Fruit fly (Drosophila melanogaster) whole organism, embryonic: ENCODE results near the gene CG4702.

Experiments
- CG10147 ChIP-seq: fragments of 200-800 bp; sonication (Bioruptor generic); optimal IDR thresholded peaks from 2 replicates; lab custom pipeline; 2019; ENCODE audit warnings: missing biosample characterization, mild to moderate bottlenecking, missing genetic modification characterization, moderate library complexity
- CG10274 ChIP-seq: fragments of 200-800 bp; sonication (Bioruptor generic); optimal IDR thresholded peaks from 3 replicates; lab custom pipeline; 2017; ENCODE audit warnings: missing biosample characterization, mild to moderate bottlenecking, missing genetic modification characterization
- CG10462 ChIP-seq: fragments of 200-800 bp; sonication (Bioruptor generic); optimal IDR thresholded peaks from 2 replicates; lab custom pipeline; 2016; ENCODE audit warnings: missing biosample characterization, missing genetic modification characterization
- CG11247 ChIP-seq: fragments of 200-800 bp; sonication (Bioruptor generic); IDR thresholded peaks from 2 replicates; pipeline ENCODE4 v1.3.6; 2022; ENCODE audit warnings: missing biosample characterization, missing genetic modification characterization
- CG11504 ChIP-seq: fragments of 200-800 bp; sonication (Bioruptor generic); optimal IDR thresholded peaks from 3 replicates; lab custom pipeline; 2019; ENCODE audit warnings: missing biosample characterization, mild to moderate bottlenecking, missing genetic modification characterization, moderate library complexity
- CG11560 ChIP-seq: fragments of 200-800 bp; sonication (Bioruptor generic); IDR thresholded peaks from 3 replicates; pipeline ENCODE4 v1.3.6; 2022; ENCODE audit warnings: missing biosample characterization, missing genetic modification characterization
- CG12155 ChIP-seq: fragments of 200-800 bp; sonication (Bioruptor generic); optimal IDR thresholded peaks from 3 replicates; lab custom pipeline; 2016; ENCODE audit warnings: missing biosample characterization, missing genetic modification characterization
- CG13123 ChIP-seq: fragments of 200-800 bp; sonication (Bioruptor generic); optimal IDR thresholded peaks from 2 replicates; lab custom pipeline; 2016; ENCODE audit warnings: missing biosample characterization, missing genetic modification characterization
- CG13624 ChIP-seq: fragments of 200-800 bp; sonication (Bioruptor generic); optimal IDR thresholded peaks from 2 replicates; lab custom pipeline; 2016; ENCODE audit warnings: missing biosample characterization, missing genetic modification characterization
- CG14710 ChIP-seq: fragments of 200-800 bp; sonication (Bioruptor generic); optimal IDR thresholded peaks from 3 replicates; lab custom pipeline; 2019; ENCODE audit warnings: missing biosample characterization, mild to moderate bottlenecking, missing genetic modification characterization, moderate library complexity
- CG15696 ChIP-seq: fragments of 200-800 bp; sonication (Bioruptor generic); optimal IDR thresholded peaks from 2 replicates; lab custom pipeline; 2019; ENCODE audit warnings: missing biosample characterization, mild to moderate bottlenecking, missing genetic modification characterization, moderate library complexity
- CG17612 ChIP-seq: fragments of 200-800 bp; sonication (Bioruptor generic); IDR thresholded peaks from 2 replicates; pipeline ENCODE4 v1.3.6; 2022; ENCODE audit warnings: missing biosample characterization, missing genetic modification characterization
- CG30403 ChIP-seq: fragments of 200-800 bp; sonication (Bioruptor generic); optimal IDR thresholded peaks from 3 replicates; lab custom pipeline; 2016; ENCODE audit warnings: missing biosample characterization, missing genetic modification characterization
- CG4730 ChIP-seq: fragments of 200-800 bp; sonication (Bioruptor generic); IDR thresholded peaks from 2 replicates; pipeline ENCODE4 v1.3.6; 2022; ENCODE audit warnings: missing biosample characterization, missing genetic modification characterization
- CG5245 ChIP-seq: fragments of 200-800 bp; sonication (Bioruptor generic); optimal IDR thresholded peaks from 3 replicates; lab custom pipeline; 2016; ENCODE audit warnings: missing biosample characterization, missing genetic modification characterization
- CG6175 ChIP-seq: fragments of 200-800 bp; sonication (Bioruptor generic); IDR thresholded peaks from 3 replicates; pipeline ENCODE4 v1.3.6; 2022; ENCODE audit warnings: missing biosample characterization, missing genetic modification characterization
- CG6683 ChIP-seq: fragments of 200-800 bp; sonication (Bioruptor generic); optimal IDR thresholded peaks from 2 replicates; lab custom pipeline; 2017; ENCODE audit warnings: missing biosample characterization, mild to moderate bottlenecking, missing genetic modification characterization, missing genetic modification reagents
- CG6689 ChIP-seq: fragments of 200-800 bp; sonication (Bioruptor generic); IDR thresholded peaks from 2 replicates; pipeline ENCODE4 v1.3.6; 2022; ENCODE audit warnings: missing biosample characterization, missing genetic modification characterization
- CG7839 ChIP-seq: fragments of 200-800 bp; sonication (Bioruptor generic); optimal IDR thresholded peaks from 3 replicates; lab custom pipeline; 2018; ENCODE audit warnings: missing biosample characterization, mild to moderate bottlenecking, missing genetic modification characterization, moderate library complexity
- CG8478 ChIP-seq: fragments of >200 bp; optimal IDR thresholded peaks from 2 replicates; lab custom pipeline; 2018
- Dip3 ChIP-seq: fragments of 200-800 bp; sonication (Bioruptor generic); optimal IDR thresholded peaks from 3 replicates; lab custom pipeline; 2016; ENCODE audit warnings: missing biosample characterization, missing genetic modification characterization
- Fer1 ChIP-seq: fragments of 200-800 bp; sonication (Bioruptor generic); optimal IDR thresholded peaks from 2 replicates; lab custom pipeline; 2017; ENCODE audit warnings: missing biosample characterization, mild to moderate bottlenecking, missing genetic modification characterization
- GATAe ChIP-seq: fragments of 200-800 bp; sonication (Bioruptor generic); conservative IDR thresholded peaks from 2 replicates; pipeline ENCODE4 v1.3.6; 2022; ENCODE audit warnings: missing biosample characterization, missing genetic modification characterization
- HLH3B ChIP-seq: fragments of 200-800 bp; sonication (Bioruptor generic); IDR thresholded peaks from 2 replicates; pipeline ENCODE4 v1.3.6; 2022; ENCODE audit warnings: missing biosample characterization, missing genetic modification characterization
- Hey ChIP-seq: fragments of 200-800 bp; sonication (Bioruptor generic); optimal IDR thresholded peaks from 3 replicates; lab custom pipeline; 2018; ENCODE audit warnings: missing biosample characterization, mild to moderate bottlenecking, missing genetic modification characterization
- Hr51 ChIP-seq, 2 experiments: fragments of 200-800 bp; sonication (Bioruptor generic); optimal IDR thresholded peaks; 2 replicates in 1 of 2; 3 replicates in 1 of 2; lab custom pipeline; 2016 to 2018; ENCODE audit warnings: missing biosample characterization in 2 of 2, missing genetic modification characterization in 2 of 2, mild to moderate bottlenecking in 1 of 2, moderate library complexity in 1 of 2
- Lim3 ChIP-seq: fragments of 200-800 bp; sonication (Bioruptor generic); IDR thresholded peaks from 2 replicates; pipeline ENCODE4 v1.3.6; 2022; ENCODE audit warnings: missing biosample characterization, missing genetic modification characterization
- Poxn ChIP-seq: fragments of 200-800 bp; sonication (Bioruptor generic); IDR thresholded peaks from 2 replicates; pipeline ENCODE4 v1.3.6; 2022; ENCODE audit warnings: missing biosample characterization, missing genetic modification characterization
- Side ChIP-seq: fragments of 200-800 bp; sonication (Bioruptor generic); optimal IDR thresholded peaks from 2 replicates; lab custom pipeline; 2016; ENCODE audit warnings: missing biosample characterization, missing genetic modification characterization
- Stat92E ChIP-seq, 3 experiments: fragments of >200 bp in 2 of 3; fragments of 200-800 bp in 1 of 3; sonication (Bioruptor generic) in 1 of 3; optimal IDR thresholded peaks; 2 replicates each; lab custom pipeline; 2017 to 2019; ENCODE audit warnings: missing biosample characterization in 3 of 3, missing genetic modification characterization in 3 of 3, mild to moderate bottlenecking in 1 of 3, moderate library complexity in 1 of 3
- TFAM ChIP-seq: fragments of 200-800 bp; sonication (Bioruptor generic); optimal IDR thresholded peaks from 2 replicates; lab custom pipeline; 2017; ENCODE audit warnings: missing biosample characterization, missing genetic modification characterization, inconsistent platforms
- YL-1 ChIP-seq: fragments of 200-800 bp; sonication (Bioruptor generic); optimal IDR thresholded peaks from 3 replicates; lab custom pipeline; 2017; ENCODE audit warnings: missing biosample characterization, mild to moderate bottlenecking, missing genetic modification characterization
- amos ChIP-seq: fragments of 200-800 bp; sonication (Bioruptor generic); IDR thresholded peaks from 2 replicates; pipeline ENCODE4 v1.3.6; 2022; ENCODE audit warnings: missing biosample characterization, missing genetic modification characterization; ENCODE audit not compliant: partially characterized antibody
- bbx ChIP-seq: fragments of 200-800 bp; sonication (Bioruptor generic); IDR thresholded peaks from 2 replicates; pipeline ENCODE4 v1.3.6; 2022; ENCODE audit warnings: missing biosample characterization, missing genetic modification characterization; ENCODE audit not compliant: partially characterized antibody
- emc ChIP-seq: fragments of 200-800 bp; sonication (Bioruptor generic); optimal IDR thresholded peaks from 2 replicates; lab custom pipeline; 2016; ENCODE audit warnings: missing biosample characterization, missing genetic modification characterization
- gcm ChIP-seq: fragments of 200-800 bp; sonication (Bioruptor generic); optimal IDR thresholded peaks from 2 replicates; lab custom pipeline; 2019; ENCODE audit warnings: missing biosample characterization, mild to moderate bottlenecking, missing genetic modification characterization, moderate library complexity
- gcm2 ChIP-seq: fragments of 200-800 bp; sonication (Bioruptor generic); optimal IDR thresholded peaks from 2 replicates; lab custom pipeline; 2016; ENCODE audit warnings: missing biosample characterization, missing genetic modification characterization
- gem ChIP-seq: fragments of 200-800 bp; sonication (Bioruptor generic); optimal IDR thresholded peaks from 2 replicates; lab custom pipeline; 2019; ENCODE audit warnings: missing biosample characterization, mild to moderate bottlenecking, missing genetic modification characterization, moderate library complexity
- insv ChIP-seq, 2 experiments: fragments of 200-800 bp; sonication (Bioruptor generic); optimal IDR thresholded peaks; 3 replicates each; lab custom pipeline; 2016 to 2018; ENCODE audit warnings: missing biosample characterization in 2 of 2, missing genetic modification characterization in 2 of 2
- mam ChIP-seq: fragments of 200-800 bp; sonication (Bioruptor generic); optimal IDR thresholded peaks from 3 replicates; lab custom pipeline; 2016; ENCODE audit warnings: missing biosample characterization, missing genetic modification characterization
- nerfin-1 ChIP-seq: fragments of 200-800 bp; sonication (Bioruptor generic); optimal IDR thresholded peaks from 3 replicates; lab custom pipeline; 2019; ENCODE audit warnings: missing biosample characterization, mild to moderate bottlenecking, missing genetic modification characterization, moderate library complexity
- peb ChIP-seq: fragments of 200-800 bp; sonication (Bioruptor generic); IDR thresholded peaks from 2 replicates; pipeline ENCODE4 v1.3.6; 2022; ENCODE audit warnings: missing biosample characterization, missing genetic modification characterization
- pros ChIP-seq: fragments of 200-800 bp; sonication (Bioruptor generic); optimal IDR thresholded peaks from 3 replicates; lab custom pipeline; 2019; ENCODE audit warnings: missing biosample characterization, mild to moderate bottlenecking, missing genetic modification characterization, moderate library complexity
- ranshi ChIP-seq: fragments of 200-800 bp; sonication (Bioruptor generic); IDR thresholded peaks from 2 replicates; pipeline ENCODE4 v1.3.6; 2022; ENCODE audit warnings: missing biosample characterization, missing genetic modification characterization
- row ChIP-seq: fragments of 200-800 bp; sonication (Bioruptor generic); IDR thresholded peaks from 3 replicates; pipeline ENCODE4 v1.3.6; 2022; ENCODE audit warnings: missing biosample characterization, missing genetic modification characterization
- sisA ChIP-seq: fragments of 200-800 bp; sonication (Bioruptor generic); IDR thresholded peaks from 2 replicates; pipeline ENCODE4 v1.3.6; 2022; ENCODE audit warnings: missing biosample characterization, missing genetic modification characterization
- sob ChIP-seq: fragments of 200-800 bp; sonication (Bioruptor generic); IDR thresholded peaks from 2 replicates; pipeline ENCODE4 v1.3.6; 2022; ENCODE audit warnings: missing biosample characterization, missing genetic modification characterization
- ssp ChIP-seq: fragments of 200-800 bp; sonication (Bioruptor generic); IDR thresholded peaks from 2 replicates; pipeline ENCODE4 v1.3.6; 2022; ENCODE audit warnings: missing biosample characterization, missing genetic modification characterization
- tin ChIP-seq: fragments of 200-800 bp; sonication (Bioruptor generic); optimal IDR thresholded peaks from 3 replicates; lab custom pipeline; 2016; ENCODE audit warnings: missing biosample characterization, missing genetic modification characterization
- trem ChIP-seq: fragments of 200-800 bp; optimal IDR thresholded peaks from 3 replicates; lab custom pipeline; 2019; ENCODE audit warnings: missing biosample characterization, mild to moderate bottlenecking, missing genetic modification characterization, moderate library complexity
- usp ChIP-seq: fragments of >200 bp; optimal IDR thresholded peaks from 2 replicates; lab custom pipeline; 2017; ENCODE audit warnings: missing biosample characterization, missing genetic modification characterization
- zfh2 ChIP-seq: fragments of 200-800 bp; sonication (Bioruptor generic); optimal IDR thresholded peaks from 2 replicates; lab custom pipeline; 2016; ENCODE audit warnings: missing biosample characterization, missing genetic modification characterization

Gene CG4702

dm6 chr3R:12121161-12121560, 6.8 kb downstream of the CG4702 start (continued):
- TF ChIP-seq HLH3B (GFP tag; lab: Robert Waterston, UW) = peak; percentile 93; the same call in 1 of the 2 replicates
- TF ChIP-seq zfh2 (GFP tag; lab: Kevin White, UChicago) = peak; percentile 92
- no peak for TF ChIP-seq Stat92E (GFP tag; optimal IDR thresholded peaks at IDR 0.05; lab: Kevin White, UChicago)
- peak; percentile 53 for TF ChIP-seq CG15696 (tag; lab: Kevin White, UChicago)
- peak; percentile 84 for TF ChIP-seq CG7839 (tag; lab: Kevin White, UChicago)
- TF ChIP-seq CG11504 (tag; lab: Kevin White, UChicago) = peak; percentile 81
- TF ChIP-seq CG10147 = peak; percentile 50
- peak; percentile 77 for TF ChIP-seq CG6689 (GFP tag; lab: Robert Waterston, UW)
- peak; percentile 87 for TF ChIP-seq Dip3 (GFP tag; lab: Kevin White, UChicago)
- TF ChIP-seq CG14710 = peak; percentile 78
- peak; percentile 98 for TF ChIP-seq sob (GFP tag; lab: Robert Waterston, UW)
- peak; percentile 71 for TF ChIP-seq row (GFP tag; lab: Robert Waterston, UW)
- TF ChIP-seq TFAM (GFP tag; lab: Kevin White, UChicago) = peak; percentile 70
- TF ChIP-seq amos (GFP tag; lab: Robert Waterston, UW) = peak; percentile 53
- peak; percentile 61 for TF ChIP-seq YL-1 (GFP tag; lab: Kevin White, UChicago)
- peak; percentile 77 for TF ChIP-seq CG13123 (GFP tag; lab: Kevin White, UChicago)
- TF ChIP-seq Lim3 (GFP tag; lab: Robert Waterston, UW) = peak; percentile 88
- peak; percentile 85 for TF ChIP-seq peb
- peak; percentile 81 for TF ChIP-seq gem
- peak; percentile 84 for TF ChIP-seq CG5245
- peak; percentile 90 for TF ChIP-seq ssp
- TF ChIP-seq gcm (GFP tag; lab: Kevin White, UChicago) = no peak
- TF ChIP-seq CG13624 = peak; percentile 93
- TF ChIP-seq CG8478 (lab: Kevin White, UChicago) = peak; percentile 60
- TF ChIP-seq CG4730 = peak; percentile 90
- peak; percentile 97 for TF ChIP-seq CG11247 (GFP tag; lab: Robert Waterston, UW)
- peak; percentile 91 for TF ChIP-seq CG11560
- peak; percentile 59 for TF ChIP-seq CG6683
- TF ChIP-seq emc (GFP tag; lab: Kevin White, UChicago) = peak; percentile 96
- TF ChIP-seq insv (GFP tag; optimal IDR thresholded peaks at IDR 0.05; lab: Kevin White, UChicago) = peak in 1 of 2 experiments; percentile 42
- peak; percentile 48 for TF ChIP-seq trem (tag; lab: Kevin White, UChicago)
- TF ChIP-seq nerfin-1 (tag; lab: Kevin White, UChicago) = no peak
- TF ChIP-seq Fer1 (GFP tag; lab: Kevin White, UChicago) = no peak
- TF ChIP-seq CG12155 = peak; percentile 79
- peak; percentile 89 for TF ChIP-seq tin (GFP tag; lab: Kevin White, UChicago)
- no peak for TF ChIP-seq usp
- TF ChIP-seq Poxn (GFP tag; lab: Robert Waterston, UW) = peak; percentile 84
- peak; percentile 94 for TF ChIP-seq Side
- TF ChIP-seq pros (GFP tag; lab: Kevin White, UChicago) = no peak
- TF ChIP-seq mam = peak; percentile 92
- TF ChIP-seq CG10274 (GFP tag; lab: Kevin White, UChicago) = peak; percentile 77
- peak; percentile 96 for TF ChIP-seq ranshi
- TF ChIP-seq gcm2 = peak; percentile 46
- peak; percentile 98 for TF ChIP-seq sisA (GFP tag; lab: Robert Waterston, UW)
- peak; percentile 75 for TF ChIP-seq GATAe (GFP tag; lab: Robert Waterston, UW)
- peak; percentile 93 for TF ChIP-seq CG6175
- peak; percentile 50 for TF ChIP-seq bbx (GFP tag; lab: Robert Waterston, UW)
- peak; percentile 53 for TF ChIP-seq Hey (tag; lab: Kevin White, UChicago)
- TF ChIP-seq Hr51 (GFP tag; optimal IDR thresholded peaks at IDR 0.05; lab: Kevin White, UChicago) = peak; percentile 64 to 89
- peak; percentile 91 for TF ChIP-seq CG30403 (GFP tag; lab: Kevin White, UChicago)
- TF ChIP-seq CG10462 (GFP tag; lab: Kevin White, UChicago) = peak; percentile 60
- peak; percentile 90 for TF ChIP-seq CG17612 (GFP tag; lab: Robert Waterston, UW)
